Worm (Caenorhabditis elegans): ENCODE measurements around the gene F53E10.5.
A peak's percentile ranks its signal among the peaks of the same experiment; 100 is the strongest.

Gene F53E10.5

ce11 chrV:2617499-2617898 is 18.8 kb upstream of the F53E10.5 start:
- TF ChIP-seq rbr-2 (tag; optimal IDR thresholded peaks at IDR 0.05) = no peak
- TF ChIP-seq sdz-12 (GFP tag; optimal IDR thresholded peaks at IDR 0.05) = no peak
- peak; percentile 30 for TF ChIP-seq aha-1 (tag)
- TF ChIP-seq F49E8.2 (tag; optimal IDR thresholded peaks at IDR 0.05; ENCODE audit: borderline replicate concordance) = no peak
- TF ChIP-seq nhr-28 (tag; optimal IDR thresholded peaks at IDR 0.05) = peak; percentile 95

ce11 chrV:2614986-2615687 is 16.4 kb upstream of the F53E10.5 start, which contains the start of gene F53E10.1:
F53E10.1 (plus strand) TSS chrV:2615310.
- no peak for TF ChIP-seq nhr-41 (GFP tag; IDR thresholded peaks at IDR 0.05)
- TF ChIP-seq hif-1 (tag; optimal IDR thresholded peaks at IDR 0.05) = peak in 1 of 2 experiments; percentile 8
- peak; percentile 83 for TF ChIP-seq hlh-30 (tag; optimal IDR thresholded peaks at IDR 0.05; ENCODE audit: insufficient read depth)
- no peak for TF ChIP-seq lir-3 (tag; optimal IDR thresholded peaks at IDR 0.05)
- TF ChIP-seq tra-1 (GFP tag; IDR thresholded peaks at IDR 0.05) = peak; percentile 41; the same call in 1 of the 2 replicates
- peak; percentile 53 for TF ChIP-seq nhr-77 (tag; optimal IDR thresholded peaks at IDR 0.05)
- no peak for TF ChIP-seq ZK337.2 (GFP tag; IDR thresholded peaks at IDR 0.05)
- no peak for TF ChIP-seq nhr-102 (tag; optimal IDR thresholded peaks at IDR 0.05)
- no peak for TF ChIP-seq unc-62 (GFP tag; optimal IDR thresholded peaks at IDR 0.05 in 1 of 2)
- no peak for TF ChIP-seq unc-62 (tag; optimal IDR thresholded peaks at IDR 0.05)
- no peak for TF ChIP-seq lin-13 (GFP tag; optimal IDR thresholded peaks at IDR 0.05)
- TF ChIP-seq Y5F2A.4 (GFP tag; optimal IDR thresholded peaks at IDR 0.05) = no peak
- no peak for TF ChIP-seq zag-1 (tag; optimal IDR thresholded peaks at IDR 0.05)
- TF ChIP-seq ceh-62 (tag; optimal IDR thresholded peaks at IDR 0.05) = no peak
- no peak for TF ChIP-seq ctbp-1 (GFP tag; IDR thresholded peaks at IDR 0.05)
- TF ChIP-seq zfp-3 (GFP tag; conservative IDR thresholded peaks at IDR 0.05) = no peak
- TF ChIP-seq cey-2 (tag; optimal IDR thresholded peaks at IDR 0.05; ENCODE audit: borderline replicate concordance, insufficient read depth) = no peak
- TF ChIP-seq nhr-237 (tag; optimal IDR thresholded peaks at IDR 0.05) = no peak
- peak in 1 of 2 experiments; percentile 1 for TF ChIP-seq lsy-2 (tag; optimal IDR thresholded peaks at IDR 0.05)
- TF ChIP-seq pha-4 (GFP tag; IDR thresholded peaks at IDR 0.05) = no peak
- TF ChIP-seq pha-4 (tag; optimal IDR thresholded peaks at IDR 0.05) = peak; percentile 72
- no peak for TF ChIP-seq set-16 (GFP tag; IDR thresholded peaks at IDR 0.05)
- peak; percentile 14 to 64 for TF ChIP-seq mdl-1 (tag; optimal IDR thresholded peaks at IDR 0.05)
- TF ChIP-seq nhr-48 (tag; optimal IDR thresholded peaks at IDR 0.05) = peak; percentile 61
- no peak for TF ChIP-seq sdz-12 (GFP tag; optimal IDR thresholded peaks at IDR 0.05)
- TF ChIP-seq R02D3.7 (tag; optimal IDR thresholded peaks at IDR 0.05) = no peak
- TF ChIP-seq madf-9 (GFP tag; conservative IDR thresholded peaks at IDR 0.05) = no peak
- peak in 1 of 2 experiments; percentile 26 for TF ChIP-seq daf-16 (GFP tag; optimal IDR thresholded peaks at IDR 0.05)
- TF ChIP-seq daf-16 (tag; optimal IDR thresholded peaks at IDR 0.05) = peak; percentile 77
- TF ChIP-seq jun-1 (tag; optimal IDR thresholded peaks at IDR 0.05) = no peak
- no peak for TF ChIP-seq snpc-4 (tag; optimal IDR thresholded peaks at IDR 0.05)
- TF ChIP-seq hmg-1.1 (GFP tag; IDR thresholded peaks at IDR 0.05) = 0 out of 2 replicates have a peak, but pooled peaks have one; percentile 23
- no peak for TF ChIP-seq aly-2 (tag; optimal IDR thresholded peaks at IDR 0.05)
- no peak for TF ChIP-seq lin-15B (tag; optimal IDR thresholded peaks at IDR 0.05)
- TF ChIP-seq dve-1 (tag; optimal IDR thresholded peaks at IDR 0.05; ENCODE audit: insufficient read depth) = peak; percentile 84
- no peak for TF ChIP-seq saeg-2 (GFP tag; IDR thresholded peaks at IDR 0.05)
- TF ChIP-seq skn-1 (tag; optimal IDR thresholded peaks at IDR 0.05) = no peak
- no peak for TF ChIP-seq lin-39 (tag; optimal IDR thresholded peaks at IDR 0.05)
- no peak for TF ChIP-seq ceh-82 (tag; optimal IDR thresholded peaks at IDR 0.05)
- no peak for TF ChIP-seq gei-8 (GFP tag; optimal IDR thresholded peaks at IDR 0.05)
- no peak for TF ChIP-seq egl-27 (tag; optimal IDR thresholded peaks at IDR 0.05)
- peak; percentile 71 for TF ChIP-seq mep-1 (tag; optimal IDR thresholded peaks at IDR 0.05)
- TF ChIP-seq ceh-20 (GFP tag; IDR thresholded peaks at IDR 0.05) = no peak
- TF ChIP-seq dmd-6 (GFP tag; IDR thresholded peaks at IDR 0.05) = peak; percentile 72
- TF ChIP-seq dmd-8 (GFP tag; IDR thresholded peaks at IDR 0.05) = no peak

Measured in whole organism, L4 larva.